Worm (Caenorhabditis elegans): Measurements from ENCODE around the gene R31.2.

The R31.2 gene

DNA sequence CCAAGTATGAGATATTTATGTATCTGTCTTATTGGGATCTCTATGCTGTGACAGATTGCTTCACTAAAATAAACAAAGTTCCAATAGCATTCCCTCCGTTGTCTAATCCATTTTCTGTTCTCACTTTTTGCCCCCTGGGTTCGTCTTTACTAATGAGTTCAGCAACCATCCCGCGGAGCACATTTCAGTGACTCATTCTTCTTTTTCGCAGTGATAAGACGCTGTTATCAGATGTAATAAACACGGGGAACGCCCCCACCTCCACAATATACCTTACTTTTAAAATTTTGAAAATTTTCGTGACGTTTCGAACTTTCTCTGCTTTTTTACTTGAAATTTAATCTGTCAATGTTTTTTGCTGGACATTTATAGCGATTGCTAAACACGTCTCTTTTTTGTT is 17.2 kb upstream of the R31.2 start:
- no peak for TF ChIP-seq unc-62 (GFP tag; optimal IDR thresholded peaks at IDR 0.05)

- TF ChIP-seq unc-62 (GFP tag; optimal IDR thresholded peaks at IDR 0.05), result no peak
These were observed 16.1 kb upstream of the R31.2 start for ce11 chrV:11901260-11901659.

- no peak for TF ChIP-seq unc-62 (GFP tag; optimal IDR thresholded peaks at IDR 0.05)
These were observed 15.2 kb upstream of the R31.2 start for ce11 chrV:11902161-11902560.

DNA sequence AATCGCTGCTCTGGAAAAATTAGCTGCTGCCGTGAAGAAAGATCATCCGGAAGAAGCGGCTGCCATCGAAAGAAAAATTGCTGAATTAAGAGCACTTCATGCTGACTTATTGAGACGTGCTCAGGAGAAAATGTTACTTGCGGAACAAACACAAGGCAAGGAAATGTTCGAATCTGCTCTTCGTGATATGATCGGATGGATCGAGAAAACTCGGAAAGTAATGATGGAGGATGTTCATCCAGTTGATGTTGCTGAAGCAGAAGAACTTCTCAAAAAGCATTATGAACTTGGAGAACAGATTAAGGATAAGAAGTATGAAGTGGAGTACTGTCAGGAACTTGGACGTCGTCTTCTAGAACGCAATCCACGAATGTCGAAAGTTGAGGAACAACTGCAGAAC is 11.4 kb upstream of the R31.2 start:
- TF ChIP-seq unc-62 (GFP tag; optimal IDR thresholded peaks at IDR 0.05), result no peak

ce11 chrV:11913283-11913682 is 4.1 kb upstream of the R31.2 start:
- no peak for TF ChIP-seq unc-62 (GFP tag; optimal IDR thresholded peaks at IDR 0.05)

- no peak for TF ChIP-seq unc-62 (GFP tag; optimal IDR thresholded peaks at IDR 0.05)
These were observed 2.3 kb downstream of the R31.2 start for ce11 chrV:11919639-11920038.

DNA sequence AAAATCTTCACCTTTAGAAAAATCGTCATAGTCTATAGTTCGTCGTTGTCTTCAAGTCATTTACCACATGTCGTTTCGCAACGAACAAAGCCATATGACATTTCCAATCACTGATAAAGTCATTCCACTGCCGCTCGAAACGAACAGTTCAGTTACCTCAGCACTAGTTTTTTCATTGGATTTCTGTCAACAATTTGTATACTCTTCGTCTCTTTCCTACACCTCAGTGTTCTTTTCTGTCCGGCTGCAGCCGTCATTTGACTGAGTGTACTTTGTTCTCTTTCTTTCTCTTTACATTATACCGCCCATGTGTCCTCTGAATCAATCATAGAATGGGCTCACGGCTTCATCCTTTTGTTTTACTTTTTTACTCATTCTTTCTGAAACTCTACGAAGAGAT is 3.9 kb downstream of the R31.2 start:
- no peak for TF ChIP-seq unc-62 (GFP tag; optimal IDR thresholded peaks at IDR 0.05)

- TF ChIP-seq unc-62 (GFP tag; optimal IDR thresholded peaks at IDR 0.05), result no peak
These were observed 4.5 kb downstream of the R31.2 start for ce11 chrV:11921689-11922517.

ce11 chrV:11927346-11927745 is 10.0 kb downstream of the R31.2 start, which contains the start of gene osm-6:
Gene osm-6 (minus strand): TSS chrV:11927446.
- no peak for TF ChIP-seq unc-62 (GFP tag; optimal IDR thresholded peaks at IDR 0.05)

ce11 chrV:11929046-11929590 is 11.7 kb downstream of the R31.2 start, which contains the start of gene F58H1.2:
Gene F58H1.2 (plus strand): TSS chrV:11929096.
- TF ChIP-seq unc-62 (GFP tag; optimal IDR thresholded peaks at IDR 0.05), result no peak

- TF ChIP-seq unc-62 (GFP tag; optimal IDR thresholded peaks at IDR 0.05), result no peak
These were observed 16.0 kb downstream of the R31.2 start, which contains the start of the genes aman-2 and F58H1.3 for ce11 chrV:11933196-11934028. Gene aman-2 (minus strand): TSS chrV:11933246. Gene F58H1.3 (plus strand): TSS chrV:11933978.

ce11 chrV:11934848-11935247 is 17.5 kb downstream of the R31.2 start, which contains the start of gene F58H1.8:
Gene F58H1.8 (plus strand): TSS chrV:11935148.
- TF ChIP-seq unc-62 (GFP tag; optimal IDR thresholded peaks at IDR 0.05), result no peak

ce11 chrV:11937710-11938109 is 20.3 kb downstream of the R31.2 start, which contains the start of gene gpla-1:
Gene gpla-1 (minus strand): TSS chrV:11937810.
- TF ChIP-seq unc-62 (GFP tag; optimal IDR thresholded peaks at IDR 0.05), result no peak

- TF ChIP-seq unc-62 (GFP tag; optimal IDR thresholded peaks at IDR 0.05), result no peak
These were observed 23.0 kb downstream of the R31.2 start for ce11 chrV:11940329-11940728.

ce11 chrV:11941664-11942063 is 24.3 kb downstream of the R31.2 start:
- TF ChIP-seq unc-62 (GFP tag; optimal IDR thresholded peaks at IDR 0.05), result no peak

DNA sequence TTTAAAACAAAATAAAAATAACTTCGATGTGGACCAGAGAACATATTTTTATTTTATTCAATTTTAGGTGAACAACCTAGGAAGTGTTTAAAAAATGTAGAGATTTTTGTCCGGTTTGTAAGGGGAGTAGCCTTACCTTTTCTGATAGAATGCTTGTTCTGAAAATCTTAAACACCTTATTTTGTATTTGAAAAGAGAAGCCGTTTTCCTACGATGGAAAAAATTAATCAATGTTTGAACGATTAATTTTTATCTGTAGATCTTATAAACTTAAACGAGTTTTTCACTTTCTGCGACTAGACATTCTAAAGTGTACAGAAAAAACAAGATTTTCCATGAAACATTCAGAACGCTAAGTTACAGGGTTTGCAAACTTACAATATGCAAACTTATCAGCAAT is 25.0 kb downstream of the R31.2 start, which contains the start of gene F58H1.6:
Gene F58H1.6, plus strand, starts transcription at position 301 of the 400 bp plus-strand sequence.
- TF ChIP-seq unc-62 (GFP tag; optimal IDR thresholded peaks at IDR 0.05), result no peak
